Worm (Caenorhabditis elegans) whole organism, early embryonic: ENCODE measurements around the gene jmjd-3.2.

Experiments used
- B0310.2 ChIP-seq: sonication (generic microtip); optimal IDR thresholded peaks from 2 replicates; lab custom pipeline; 2016; ENCODE audit warnings: mild to moderate bottlenecking, missing genetic modification characterization, missing compliant biosample characterization
- ama-1 ChIP-seq: fragments of 150-350 bp; optimal IDR thresholded peaks from 2 replicates; lab custom pipeline; 2014
- hmg-4 ChIP-seq: fragments of 200-800 bp; sonication (Bioruptor generic); optimal IDR thresholded peaks from 2 replicates; lab custom pipeline; 2018; ENCODE audit warnings: mild to moderate bottlenecking, missing genetic modification characterization, missing compliant biosample characterization
- pes-1 ChIP-seq: fragments of 200-800 bp; sonication (Bioruptor generic); IDR thresholded peaks from 2 replicates; pipeline ENCODE4 v1.3.6; 2022; ENCODE audit warnings: missing genetic modification reagents, missing genetic modification characterization, missing compliant biosample characterization

DNA sequence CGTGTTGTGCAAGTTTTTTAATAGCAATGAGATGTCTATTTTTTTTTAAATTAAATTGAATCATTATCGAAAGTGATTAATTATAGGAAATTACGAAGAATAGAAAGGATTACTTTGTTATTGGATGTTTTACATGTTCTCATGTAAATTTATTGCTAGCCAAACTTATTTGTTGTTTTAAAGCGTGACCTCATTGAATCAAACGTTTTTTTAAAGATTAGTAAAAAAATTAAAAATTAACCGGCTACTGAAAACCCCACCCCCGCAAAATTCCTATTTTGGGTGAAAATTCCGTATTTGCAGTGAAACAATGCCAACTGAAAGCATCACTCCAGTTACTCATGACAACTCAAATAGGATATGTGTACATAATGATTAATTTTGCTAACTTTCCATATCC lies 36.8 kb downstream of the jmjd-3.2 start, which contains the start of gene M163.8:
- TF ChIP-seq B0310.2 (tag; lab: Kevin White, UChicago) = no peak
- no peak for TF ChIP-seq ama-1 (lab: Kevin White, UChicago)
- no peak for TF ChIP-seq hmg-4 (GFP tag; lab: Kevin White, UChicago)
- TF ChIP-seq pes-1 (GFP tag; lab: Robert Waterston, UW) = no peak
